Worm (Caenorhabditis elegans): ENCODE measurements around the gene F36H5.17.

Gene F36H5.17

DNA sequence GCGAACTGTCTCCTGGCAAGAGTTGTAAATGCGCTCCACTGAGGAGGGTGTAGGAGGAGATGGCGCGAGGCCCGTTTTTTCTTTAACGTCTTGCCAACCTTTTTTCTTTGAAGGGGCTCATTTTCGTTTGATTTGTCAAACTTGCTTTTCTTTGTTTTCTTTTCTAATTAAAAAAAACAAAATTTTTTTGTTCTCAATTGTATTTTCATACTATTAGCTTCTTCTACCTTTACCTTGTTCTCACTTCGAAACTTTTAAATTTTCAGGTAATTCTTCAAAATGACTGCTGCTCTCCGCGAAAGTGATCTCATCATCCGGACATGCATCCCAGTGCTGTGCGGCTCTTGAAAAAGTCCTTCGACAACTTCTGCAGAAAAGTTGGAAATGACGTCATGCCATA, 46.0 kb downstream of the F36H5.17 start, which contains the start of gene fbxa-184:
Gene fbxa-184, plus strand, starts transcription at position 301 of the 400 bp plus-strand sequence.
- no peak for TF ChIP-seq fos-1 (tag; optimal IDR thresholded peaks at IDR 0.05)
- no peak for TF ChIP-seq mef-2 (tag; optimal IDR thresholded peaks at IDR 0.05)
- TF ChIP-seq pag-3 (tag; optimal IDR thresholded peaks at IDR 0.05; ENCODE audit: borderline replicate concordance, insufficient read depth): no peak
- no peak for TF ChIP-seq unc-62 (GFP tag; optimal IDR thresholded peaks at IDR 0.05)
- no peak for TF ChIP-seq tlp-1 (tag; optimal IDR thresholded peaks at IDR 0.05)
- TF ChIP-seq ceh-63 (GFP tag; optimal IDR thresholded peaks at IDR 0.05): no peak
- no peak for TF ChIP-seq ceh-8 (GFP tag; optimal IDR thresholded peaks at IDR 0.05)
- no peak for TF ChIP-seq sptf-1 (tag; optimal IDR thresholded peaks at IDR 0.05)
- no peak for TF ChIP-seq blmp-1 (tag; optimal IDR thresholded peaks at IDR 0.05)
- no peak for TF ChIP-seq egl-27 (tag; optimal IDR thresholded peaks at IDR 0.05)
- TF ChIP-seq hlh-17 (GFP tag; optimal IDR thresholded peaks at IDR 0.05; ENCODE audit: borderline replicate concordance): no peak
- no peak for TF ChIP-seq isw-1 (GFP tag; IDR thresholded peaks at IDR 0.05)
- no peak for TF ChIP-seq sox-4 (tag; optimal IDR thresholded peaks at IDR 0.05)
- no peak for TF ChIP-seq pax-3 (tag; optimal IDR thresholded peaks at IDR 0.05)

- TF ChIP-seq mdl-1 (tag; optimal IDR thresholded peaks at IDR 0.05): no peak
- no peak for TF ChIP-seq egl-27 (tag; optimal IDR thresholded peaks at IDR 0.05)
- no peak for TF ChIP-seq snu-23 (GFP tag; optimal IDR thresholded peaks at IDR 0.05)
- TF ChIP-seq lin-14 (GFP tag; optimal IDR thresholded peaks at IDR 0.05): no peak
- TF ChIP-seq ceh-88 (GFP tag; IDR thresholded peaks at IDR 0.05): no peak
- TF ChIP-seq nhr-20 (tag; optimal IDR thresholded peaks at IDR 0.05): no peak
- no peak for TF ChIP-seq F16B12.6 (tag; optimal IDR thresholded peaks at IDR 0.05)
- no peak for TF ChIP-seq rnt-1 (tag; optimal IDR thresholded peaks at IDR 0.05)
- TF ChIP-seq efl-1 (optimal IDR thresholded peaks at IDR 0.05): no peak
- no peak for TF ChIP-seq efl-1 (GFP tag; optimal IDR thresholded peaks at IDR 0.05 in 1 of 2)
Observed at ce11 chrII:1706385-1706784, 49.6 kb downstream of the F36H5.17 start, which contains the start of gene sdz-18. TSS of gene sdz-18 (minus strand) at chrII:1706485.

Data from whole organism, L1 larva.